Worm (Caenorhabditis elegans): ENCODE data around the gene ctbp-1.

DNA sequence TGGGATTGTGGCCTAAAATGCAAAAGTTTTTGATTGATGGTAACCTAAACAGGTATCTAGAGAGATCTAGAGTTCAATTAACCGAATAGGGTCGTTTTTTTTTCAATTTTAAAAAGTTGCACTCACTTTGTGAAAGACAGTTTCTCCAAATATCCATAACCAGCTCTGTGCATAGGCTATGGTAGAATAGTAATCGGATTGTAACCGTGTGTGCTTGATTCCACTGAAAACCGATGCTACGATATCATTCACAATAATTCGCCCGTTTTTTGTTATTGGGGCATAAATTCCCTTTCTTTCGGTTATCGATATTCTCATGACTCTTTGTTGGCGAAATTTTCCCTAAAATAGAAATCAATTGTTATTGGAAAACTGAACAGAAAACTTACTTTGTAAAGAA lies 10.4 kb upstream of the ctbp-1 start:
- TF ChIP-seq ref-1 (GFP tag; conservative IDR thresholded peaks at IDR 0.05) (no peak), med-1 (GFP tag; optimal IDR thresholded peaks at IDR 0.05; ENCODE audit: insufficient read depth) (no peak), cog-1 (tag; optimal IDR thresholded peaks at IDR 0.05) (no peak), flt-1 (GFP tag; IDR thresholded peaks at IDR 0.05) (no peak), klf-2 (GFP tag; conservative IDR thresholded peaks at IDR 0.05) (no peak), tab-1 (GFP tag; IDR thresholded peaks at IDR 0.05) (no peak), T22C8.4 (GFP tag; IDR thresholded peaks at IDR 0.05) (no peak), ztf-29 (GFP tag; IDR thresholded peaks at IDR 0.05) (no peak)

All from whole organism, midembryonic.